Worm (Caenorhabditis elegans): Measurements from ENCODE around the gene msp-19.

DNA sequence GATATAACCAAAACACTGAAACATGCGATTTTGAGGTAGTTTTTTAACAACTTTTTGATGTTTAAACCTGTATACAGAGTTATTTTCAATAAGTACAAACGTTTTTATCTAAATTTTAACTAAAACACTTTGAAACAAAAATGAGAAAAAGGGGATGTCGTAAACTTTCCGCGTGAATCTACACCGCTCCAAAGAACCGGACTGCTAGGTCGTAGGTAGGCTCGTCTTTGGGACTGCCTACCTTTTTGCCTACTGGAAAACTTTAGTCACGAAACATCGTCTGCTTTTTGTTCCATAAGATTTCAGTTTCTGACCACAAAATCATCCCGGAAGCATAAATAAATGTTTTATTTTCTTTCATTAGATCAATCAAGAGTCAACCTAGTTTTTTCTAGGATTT lies 30.8 kb downstream of the msp-19 start:
- no peak for TF ChIP-seq unc-39 (tag; optimal IDR thresholded peaks at IDR 0.05)
- TF ChIP-seq ceh-9 (tag; optimal IDR thresholded peaks at IDR 0.05) = no peak
- no peak for TF ChIP-seq mdl-1 (tag; optimal IDR thresholded peaks at IDR 0.05)
- TF ChIP-seq lin-15B (tag; optimal IDR thresholded peaks at IDR 0.05) = no peak
- no peak for TF ChIP-seq nhr-23 (tag; optimal IDR thresholded peaks at IDR 0.05)
- TF ChIP-seq R02D3.7 (tag; optimal IDR thresholded peaks at IDR 0.05) = no peak
- TF ChIP-seq nfya-1 (tag; optimal IDR thresholded peaks at IDR 0.05; ENCODE audit: insufficient read depth) = no peak
- no peak for TF ChIP-seq skn-1 (tag; optimal IDR thresholded peaks at IDR 0.05)
- no peak for TF ChIP-seq ceh-16 (tag; optimal IDR thresholded peaks at IDR 0.05)
- TF ChIP-seq nhr-12 (tag; optimal IDR thresholded peaks at IDR 0.05) = no peak
- no peak for TF ChIP-seq elt-1 (tag; optimal IDR thresholded peaks at IDR 0.05)
- TF ChIP-seq ceh-82 (tag; optimal IDR thresholded peaks at IDR 0.05) = no peak
- TF ChIP-seq pha-4 (tag; optimal IDR thresholded peaks at IDR 0.05) = no peak
